Worm (Caenorhabditis elegans) whole organism, midembryonic: Measurements from ENCODE around the gene Y41D4A.6.
A peak's percentile ranks its signal among the peaks of the same experiment; 100 is the strongest.

Experiments used
- T22C8.4 ChIP-seq: fragments of 200-800 bp; sonication (Bioruptor generic); IDR thresholded peaks from 2 replicates; pipeline ENCODE4 v1.3.6; 2022; ENCODE audit warnings: missing genetic modification characterization, missing compliant biosample characterization
- cog-1 ChIP-seq: sonication (generic microtip); optimal IDR thresholded peaks from 2 replicates; lab custom pipeline; 2016; ENCODE audit warnings: missing genetic modification characterization, missing compliant biosample characterization
- flt-1 ChIP-seq: fragments of 200-800 bp; sonication (Bioruptor generic); IDR thresholded peaks from 2 replicates; pipeline ENCODE4 v1.3.6; 2022; ENCODE audit warnings: missing genetic modification characterization, missing compliant biosample characterization
- klf-2 ChIP-seq: fragments of 200-800 bp; sonication (Bioruptor generic); conservative IDR thresholded peaks from 2 replicates; pipeline ENCODE4 v1.3.6; 2022; ENCODE audit warnings: missing genetic modification reagents, missing genetic modification characterization, missing compliant biosample characterization
- med-1 ChIP-seq: sonication (generic microtip); optimal IDR thresholded peaks from 2 replicates; lab custom pipeline; 2017; ENCODE audit warnings: missing genetic modification characterization, mild to moderate bottlenecking, missing compliant biosample characterization, antibody characterized with exemption, missing genetic modification reagents; ENCODE audit not compliant: insufficient read depth
- ref-1 ChIP-seq: fragments of 200-800 bp; sonication (Bioruptor generic); conservative IDR thresholded peaks from 2 replicates; pipeline ENCODE4 v1.3.6; 2022; ENCODE audit warnings: missing genetic modification reagents, missing genetic modification characterization, missing compliant biosample characterization
- tab-1 ChIP-seq: fragments of 200-800 bp; sonication (Bioruptor generic); IDR thresholded peaks from 2 replicates; pipeline ENCODE4 v1.3.6; 2022; ENCODE audit warnings: missing genetic modification characterization, missing compliant biosample characterization
- ztf-23 ChIP-seq: fragments of 200-800 bp; sonication (Bioruptor generic); IDR thresholded peaks from 2 replicates; pipeline ENCODE4 v1.3.6; 2022; ENCODE audit warnings: missing genetic modification reagents, missing genetic modification characterization, missing compliant biosample characterization
- ztf-29 ChIP-seq: fragments of 200-800 bp; sonication (Bioruptor generic); IDR thresholded peaks from 2 replicates; pipeline ENCODE4 v1.3.6; 2022; ENCODE audit warnings: missing genetic modification reagents, missing genetic modification characterization, missing compliant biosample characterization

Y41D4A.6 gene

ce11 chrIV:1710535-1710934, 34.8 kb downstream of the Y41D4A.6 start:
- TF ChIP-seq flt-1 (0 out of 2 replicates have a peak, but pooled peaks have one; percentile 28), ref-1 (GFP tag; lab: Robert Waterston, UW) (no peak)

- TF ChIP-seq cog-1 (tag; lab: Kevin White, UChicago) = no peak
- TF ChIP-seq ref-1 (GFP tag; lab: Robert Waterston, UW) = no peak
- no peak for TF ChIP-seq klf-2
- 0 out of 2 replicates have a peak, but pooled peaks have one; percentile 24 for TF ChIP-seq ztf-23 (GFP tag; lab: Robert Waterston, UW)
- no peak for TF ChIP-seq ztf-29 (GFP tag; lab: Robert Waterston, UW)
- TF ChIP-seq flt-1 = no peak
Measured at ce11 chrIV:1709695-1710315, 35.5 kb downstream of the Y41D4A.6 start, which contains the start of the genes pbs-1 and K08D12.3. TSS of gene pbs-1 (minus strand) at chrIV:1709745. TSS of gene K08D12.3 (plus strand) at chrIV:1710265.

ce11 chrIV:1709002-1709401, 36.3 kb downstream of the Y41D4A.6 start:
- TF ChIP-seq med-1 (GFP tag; lab: Kevin White, UChicago) (no peak), ztf-29 (GFP tag; lab: Robert Waterston, UW) (no peak), tab-1 (GFP tag; lab: Robert Waterston, UW) (no peak), flt-1 (no peak), ref-1 (GFP tag; lab: Robert Waterston, UW) (no peak), T22C8.4 (GFP tag; lab: Robert Waterston, UW) (no peak), klf-2 (no peak), ztf-23 (GFP tag; lab: Robert Waterston, UW) (no peak)

ce11 chrIV:1708426-1708826, 36.9 kb downstream of the Y41D4A.6 start:
- TF ChIP-seq ztf-29 (GFP tag; lab: Robert Waterston, UW) = no peak
- TF ChIP-seq T22C8.4 (GFP tag; lab: Robert Waterston, UW) = no peak
- TF ChIP-seq klf-2 = no peak
- no peak for TF ChIP-seq cog-1 (tag; lab: Kevin White, UChicago)
- no peak for TF ChIP-seq flt-1
- no peak for TF ChIP-seq ref-1 (GFP tag; lab: Robert Waterston, UW)
- TF ChIP-seq med-1 (GFP tag; lab: Kevin White, UChicago) = no peak
- TF ChIP-seq tab-1 (GFP tag; lab: Robert Waterston, UW) = no peak
- no peak for TF ChIP-seq ztf-23 (GFP tag; lab: Robert Waterston, UW)

- TF ChIP-seq ztf-23 (GFP tag; lab: Robert Waterston, UW) = no peak
- TF ChIP-seq ref-1 (GFP tag; lab: Robert Waterston, UW) = no peak
Measured at ce11 chrIV:1707960-1708359, 37.3 kb downstream of the Y41D4A.6 start.

- TF ChIP-seq klf-2 (no peak), T22C8.4 (GFP tag; lab: Robert Waterston, UW) (peak; percentile 42; the same call in 1 of the 2 replicates), ztf-23 (GFP tag; lab: Robert Waterston, UW) (no peak)
Measured at ce11 chrIV:1706996-1707395, 38.3 kb downstream of the Y41D4A.6 start, which contains the start of gene K08D12.4. TSS of gene K08D12.4 (plus strand) at chrIV:1707296.

ce11 chrIV:1699599-1699998, 45.7 kb downstream of the Y41D4A.6 start, which contains the start of gene bus-2:
TSS of gene bus-2 (plus strand) at chrIV:1699899.
- TF ChIP-seq ztf-23 (GFP tag; lab: Robert Waterston, UW) (no peak), flt-1 (no peak), cog-1 (tag; lab: Kevin White, UChicago) (no peak), T22C8.4 (GFP tag; lab: Robert Waterston, UW) (no peak), ztf-29 (GFP tag; lab: Robert Waterston, UW) (no peak), med-1 (GFP tag; lab: Kevin White, UChicago) (no peak), klf-2 (no peak), tab-1 (GFP tag; lab: Robert Waterston, UW) (no peak), ref-1 (GFP tag; lab: Robert Waterston, UW) (no peak)

DNA sequence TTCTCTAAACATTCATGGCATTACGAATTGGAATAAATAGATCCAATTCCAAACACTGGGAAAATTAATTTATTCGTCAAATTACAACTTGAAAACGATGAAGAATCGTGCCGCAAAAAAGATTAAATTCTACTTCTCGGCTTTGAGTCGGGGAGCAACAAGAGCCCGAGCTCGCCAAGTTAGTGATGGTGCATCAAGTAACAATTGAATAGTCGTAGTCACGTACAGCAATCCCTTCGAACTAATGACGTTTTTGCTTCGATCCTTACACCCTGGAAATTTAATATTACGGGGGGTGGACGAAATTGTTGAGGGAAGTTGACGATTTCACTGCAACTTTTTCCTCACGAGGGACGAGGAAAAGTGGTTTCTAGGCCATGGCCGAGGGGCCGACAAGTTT, 53.7 kb downstream of the Y41D4A.6 start:
- TF ChIP-seq flt-1 (no peak), ztf-29 (GFP tag; lab: Robert Waterston, UW) (no peak), cog-1 (tag; lab: Kevin White, UChicago) (no peak), tab-1 (GFP tag; lab: Robert Waterston, UW) (no peak), T22C8.4 (GFP tag; lab: Robert Waterston, UW) (no peak), klf-2 (no peak), ref-1 (GFP tag; lab: Robert Waterston, UW) (no peak), ztf-23 (GFP tag; lab: Robert Waterston, UW) (no peak), med-1 (GFP tag; lab: Kevin White, UChicago) (no peak)
